Worm (Caenorhabditis elegans) whole organism, L1 larva: ENCODE data around the gene K04C2.7.

ENCODE experiments used
- lsy-2 ChIP-seq, 2 experiments: fragments of 150-350 bp; optimal IDR thresholded peaks; 2 replicates each; lab custom pipeline; 2014; ENCODE audit warnings: missing biosample characterization in 2 of 2, missing genetic modification characterization in 2 of 2
- ztf-11 ChIP-seq, 2 experiments: sonication (generic microtip); optimal IDR thresholded peaks; 2 replicates each; lab custom pipeline; 2016 to 2017; ENCODE audit warnings: missing genetic modification characterization in 2 of 2, missing biosample characterization in 1 of 2, missing compliant biosample characterization in 1 of 2

K04C2.7 gene

DNA sequence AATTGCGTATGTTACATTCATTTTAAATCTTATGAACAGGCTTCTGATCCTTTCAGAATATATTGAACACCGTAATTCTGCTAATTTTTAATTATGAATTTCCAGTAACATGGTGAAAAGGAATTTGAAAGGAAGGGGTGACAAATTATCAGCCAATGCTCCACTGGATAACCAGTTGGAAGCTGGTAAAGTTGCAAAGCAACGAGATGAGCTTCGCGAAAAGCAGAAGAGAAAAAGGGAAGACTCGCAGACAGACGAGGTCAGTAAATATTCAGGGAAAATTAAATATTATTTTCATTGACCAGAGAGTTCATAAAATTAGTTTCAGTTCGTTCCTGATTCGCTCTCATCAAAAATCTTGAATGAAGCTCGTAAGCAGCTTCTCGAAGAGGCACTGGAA lies 51.0 kb downstream of the K04C2.7 start, which contains the start of gene byn-1:
TSS of gene byn-1 (plus strand) at position 106 of the 400 bp plus-strand sequence.
- peak in 1 of 2 experiments; percentile 18 for TF ChIP-seq lsy-2 (tag; optimal IDR thresholded peaks at IDR 0.05; lab: Kevin White, UChicago)
- TF ChIP-seq ztf-11 (tag; optimal IDR thresholded peaks at IDR 0.05; lab: Kevin White, UChicago) = no peak
- TF ChIP-seq, all 84 proteins: peak for 1
